Fruit fly (Drosophila melanogaster) whole organism, embryonic: ENCODE results near the gene CG5171.
A peak's percentile ranks its signal among the peaks of the same experiment; 100 is the strongest.

Experiments
- Bteb2 ChIP-seq: fragments of 200-800 bp; sonication (Bioruptor generic); optimal IDR thresholded peaks from 2 replicates; lab custom pipeline; 2016; ENCODE audit warnings: missing biosample characterization, missing genetic modification characterization
- CG11504 ChIP-seq: fragments of 200-800 bp; sonication (Bioruptor generic); optimal IDR thresholded peaks from 3 replicates; lab custom pipeline; 2019; ENCODE audit warnings: missing biosample characterization, mild to moderate bottlenecking, missing genetic modification characterization, moderate library complexity
- CG12299 ChIP-seq: fragments of 200-800 bp; sonication (Bioruptor generic); optimal IDR thresholded peaks from 2 replicates; lab custom pipeline; 2018; ENCODE audit warnings: missing biosample characterization, mild to moderate bottlenecking, missing genetic modification characterization
- CG12942 ChIP-seq: fragments of 200-800 bp; sonication (Bioruptor generic); optimal IDR thresholded peaks from 3 replicates; lab custom pipeline; 2016; ENCODE audit warnings: missing biosample characterization, missing genetic modification characterization
- CG14710 ChIP-seq: fragments of 200-800 bp; sonication (Bioruptor generic); optimal IDR thresholded peaks from 3 replicates; lab custom pipeline; 2019; ENCODE audit warnings: missing biosample characterization, mild to moderate bottlenecking, missing genetic modification characterization, moderate library complexity
- CG15269 ChIP-seq: fragments of 200-800 bp; sonication (Bioruptor generic); optimal IDR thresholded peaks from 2 replicates; lab custom pipeline; 2018; ENCODE audit warnings: missing biosample characterization, mild to moderate bottlenecking, missing genetic modification characterization, moderate library complexity
- CG17385 ChIP-seq: fragments of 200-800 bp; sonication (Bioruptor generic); optimal IDR thresholded peaks from 3 replicates; lab custom pipeline; 2018; ENCODE audit warnings: missing biosample characterization, mild to moderate bottlenecking, missing genetic modification characterization
- CG2678 ChIP-seq: fragments of 200-800 bp; sonication (Bioruptor generic); optimal IDR thresholded peaks from 3 replicates; lab custom pipeline; 2019; ENCODE audit warnings: missing biosample characterization, mild to moderate bottlenecking, missing genetic modification characterization, moderate library complexity
- CG2889 ChIP-seq: fragments of 200-800 bp; sonication (Bioruptor generic); IDR thresholded peaks from 3 replicates; pipeline ENCODE4 v1.3.6; 2022; ENCODE audit warnings: missing biosample characterization, missing genetic modification characterization
- CG4282 ChIP-seq: fragments of 200-800 bp; sonication (Bioruptor generic); optimal IDR thresholded peaks from 2 replicates; lab custom pipeline; 2016; ENCODE audit warnings: missing biosample characterization, missing genetic modification characterization
- CG6254 ChIP-seq: fragments of 200-800 bp; sonication (Bioruptor generic); optimal IDR thresholded peaks from 3 replicates; lab custom pipeline; 2017; ENCODE audit warnings: mild to moderate bottlenecking, missing biosample characterization, missing genetic modification reagents, missing genetic modification characterization
- CG6765 ChIP-seq: fragments of 200-800 bp; sonication (Bioruptor generic); optimal IDR thresholded peaks from 3 replicates; lab custom pipeline; 2017; ENCODE audit warnings: missing biosample characterization, mild to moderate bottlenecking, missing genetic modification characterization
- CG6791 ChIP-seq: fragments of 200-800 bp; sonication (Bioruptor generic); IDR thresholded peaks from 3 replicates; pipeline ENCODE4 v1.3.6; 2022; ENCODE audit warnings: missing biosample characterization, missing genetic modification characterization; ENCODE audit not compliant: partially characterized antibody
- CG7372 ChIP-seq: fragments of 200-800 bp; sonication (Bioruptor generic); IDR thresholded peaks from 2 replicates; pipeline ENCODE4 v1.3.6; 2022; ENCODE audit warnings: missing biosample characterization, missing genetic modification characterization
- CG7928 ChIP-seq: fragments of 200-800 bp; sonication (Bioruptor generic); optimal IDR thresholded peaks from 2 replicates; lab custom pipeline; 2017; ENCODE audit warnings: missing biosample characterization, mild to moderate bottlenecking, missing genetic modification characterization
- CHES-1-like ChIP-seq: fragments of 200-800 bp; sonication (Bioruptor generic); optimal IDR thresholded peaks from 2 replicates; lab custom pipeline; 2016; ENCODE audit warnings: missing biosample characterization, missing genetic modification characterization
- Fer2 ChIP-seq: fragments of 200-800 bp; sonication (Bioruptor generic); optimal IDR thresholded peaks from 2 replicates; lab custom pipeline; 2018; ENCODE audit warnings: missing biosample characterization, mild to moderate bottlenecking, missing genetic modification characterization, moderate library complexity
- H15 ChIP-seq: fragments of 200-800 bp; sonication (Bioruptor generic); IDR thresholded peaks from 3 replicates; pipeline ENCODE4 v1.3.6; 2022; ENCODE audit warnings: missing biosample characterization, missing genetic modification characterization
- HLH54F ChIP-seq: fragments of 200-800 bp; sonication (Bioruptor generic); optimal IDR thresholded peaks from 3 replicates; lab custom pipeline; 2016; ENCODE audit warnings: missing biosample characterization, missing genetic modification characterization
- HLHmδ ChIP-seq: fragments of 200-800 bp; sonication (Bioruptor generic); optimal IDR thresholded peaks from 2 replicates; lab custom pipeline; 2018; ENCODE audit warnings: missing biosample characterization, mild to moderate bottlenecking, missing genetic modification characterization, moderate library complexity
- HmgZ ChIP-seq: fragments of 200-800 bp; sonication (Bioruptor generic); optimal IDR thresholded peaks from 2 replicates; lab custom pipeline; 2018; ENCODE audit warnings: missing biosample characterization, mild to moderate bottlenecking, missing genetic modification characterization
- Hmx ChIP-seq: fragments of 200-800 bp; sonication (Bioruptor generic); optimal IDR thresholded peaks from 2 replicates; lab custom pipeline; 2016; ENCODE audit warnings: missing biosample characterization, missing genetic modification characterization
- Lhr ChIP-seq: fragments of 200-800 bp; sonication (Bioruptor generic); optimal IDR thresholded peaks from 3 replicates; lab custom pipeline; 2017; ENCODE audit warnings: mild to moderate bottlenecking, missing biosample characterization, missing genetic modification reagents, missing genetic modification characterization
- Max ChIP-seq: fragments of 200-800 bp; sonication (Bioruptor generic); optimal IDR thresholded peaks from 2 replicates; lab custom pipeline; 2016; ENCODE audit warnings: missing biosample characterization, mild to moderate bottlenecking, missing genetic modification characterization
- Med ChIP-seq: fragments of 200-800 bp; sonication (Bioruptor generic); peaks from one replicate; lab custom pipeline; 2016; ENCODE audit warnings: missing biosample characterization, missing genetic modification characterization, mild to moderate bottlenecking, inconsistent platforms, moderate library complexity
- Myb ChIP-seq: fragments of 200-800 bp; sonication (Bioruptor generic); optimal IDR thresholded peaks from 2 replicates; lab custom pipeline; 2016; ENCODE audit warnings: missing biosample characterization, missing genetic modification characterization
- Nf-YB ChIP-seq: fragments of 200-800 bp; sonication (Bioruptor generic); optimal IDR thresholded peaks from 3 replicates; lab custom pipeline; 2019; ENCODE audit warnings: missing biosample characterization, mild to moderate bottlenecking, missing genetic modification characterization, moderate library complexity
- Poxn ChIP-seq: fragments of 200-800 bp; sonication (Bioruptor generic); IDR thresholded peaks from 2 replicates; pipeline ENCODE4 v1.3.6; 2022; ENCODE audit warnings: missing biosample characterization, missing genetic modification characterization
- bab2 ChIP-seq: fragments of 200-800 bp; sonication (Bioruptor generic); optimal IDR thresholded peaks from 2 replicates; lab custom pipeline; 2016; ENCODE audit warnings: missing biosample characterization, missing genetic modification characterization
- cg ChIP-seq: fragments of 200-800 bp; sonication (Bioruptor generic); optimal IDR thresholded peaks from 3 replicates; lab custom pipeline; 2019; ENCODE audit warnings: missing biosample characterization, mild to moderate bottlenecking, missing genetic modification characterization, moderate library complexity
- dimm ChIP-seq: fragments of 200-800 bp; sonication (Bioruptor generic); IDR thresholded peaks from 2 replicates; pipeline ENCODE4 v1.3.6; 2022; ENCODE audit warnings: missing biosample characterization, missing genetic modification characterization
- dmrt11E ChIP-seq: fragments of 200-800 bp; sonication (Bioruptor generic); optimal IDR thresholded peaks from 3 replicates; lab custom pipeline; 2018; ENCODE audit warnings: missing biosample characterization, mild to moderate bottlenecking, missing genetic modification characterization, moderate library complexity
- fru ChIP-seq: fragments of >200 bp; optimal IDR thresholded peaks from 2 replicates; lab custom pipeline; 2017
- knrl ChIP-seq: fragments of 200-800 bp; sonication (Bioruptor generic); IDR thresholded peaks from 3 replicates; pipeline ENCODE4 v1.3.6; 2022; ENCODE audit warnings: missing biosample characterization, missing genetic modification characterization; ENCODE audit not compliant: partially characterized antibody
- lbe ChIP-seq: fragments of 200-800 bp; sonication (Bioruptor generic); optimal IDR thresholded peaks from 2 replicates; lab custom pipeline; 2016; ENCODE audit warnings: missing biosample characterization, mild to moderate bottlenecking, missing genetic modification characterization
- otp ChIP-seq: fragments of 200-800 bp; sonication (Bioruptor generic); IDR thresholded peaks from 3 replicates; pipeline ENCODE4, ENCODE4 v1.3.6; 2022; ENCODE audit warnings: missing biosample characterization, missing genetic modification characterization
- phol ChIP-seq: fragments of 200-800 bp; sonication (Bioruptor generic); optimal IDR thresholded peaks from 3 replicates; lab custom pipeline; 2018; ENCODE audit warnings: missing biosample characterization, mild to moderate bottlenecking, missing genetic modification characterization, moderate library complexity
- slp2 ChIP-seq: fragments of 200-800 bp; sonication (Bioruptor generic); optimal IDR thresholded peaks from 2 replicates; lab custom pipeline; 2016; ENCODE audit warnings: missing biosample characterization, missing genetic modification characterization
- sna ChIP-seq: fragments of 200-800 bp; sonication (Bioruptor generic); IDR thresholded peaks from 2 replicates; pipeline ENCODE4 v1.3.6; 2022; ENCODE audit warnings: missing biosample characterization, missing genetic modification characterization; ENCODE audit not compliant: partially characterized antibody
- stc ChIP-seq: fragments of 200-800 bp; sonication (Bioruptor generic); IDR thresholded peaks from 2 replicates; pipeline ENCODE4 v1.3.6; 2022; ENCODE audit warnings: missing biosample characterization, missing genetic modification characterization
- sug ChIP-seq: fragments of 200-800 bp; optimal IDR thresholded peaks from 2 replicates; lab custom pipeline; 2019; ENCODE audit warnings: missing biosample characterization, mild to moderate bottlenecking, missing genetic modification characterization, moderate library complexity
- usp ChIP-seq: fragments of >200 bp; optimal IDR thresholded peaks from 2 replicates; lab custom pipeline; 2017; ENCODE audit warnings: missing biosample characterization, missing genetic modification characterization
- wor ChIP-seq: fragments of 200-800 bp; sonication (Bioruptor generic); IDR thresholded peaks from 2 replicates; pipeline ENCODE4 v1.3.6; 2022; ENCODE audit warnings: missing biosample characterization, missing genetic modification characterization

The CG5171 gene

DNA sequence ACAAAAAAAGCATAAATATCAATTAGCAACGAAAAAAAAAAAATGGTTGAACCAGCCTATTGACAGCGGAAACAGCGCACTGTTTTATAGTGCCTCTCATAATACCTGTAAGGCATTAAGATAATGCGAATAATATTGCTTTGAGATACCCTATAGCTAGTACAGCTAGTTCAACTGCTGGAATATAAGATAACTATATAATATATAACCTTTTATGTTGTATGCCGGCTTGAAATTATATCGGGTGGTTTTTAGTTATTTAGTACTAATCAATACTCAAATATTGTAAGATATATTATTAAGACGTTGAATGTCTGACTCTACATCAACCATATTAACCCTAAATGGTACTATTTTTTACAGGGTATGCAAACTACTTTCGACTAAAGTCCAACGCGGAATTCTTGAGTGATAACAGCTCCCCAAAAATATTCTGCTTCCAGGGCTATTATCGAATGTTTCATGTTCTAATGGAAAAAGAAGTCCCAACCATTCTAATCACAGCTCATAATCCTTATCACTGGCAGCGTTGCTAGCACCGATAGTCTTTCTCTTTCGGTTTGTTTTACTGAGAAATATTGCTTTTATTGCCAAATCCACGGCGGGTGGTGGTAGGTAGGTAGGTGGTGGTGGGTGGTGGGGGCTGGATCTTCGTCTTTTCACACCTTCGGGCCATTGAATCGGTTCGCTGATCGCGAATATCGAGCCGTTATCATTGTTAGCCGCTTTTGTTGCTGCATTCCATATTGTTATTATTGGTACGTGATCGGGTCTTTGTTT, 33.0 kb downstream of the CG5171 start (continued):
- no peak for TF ChIP-seq Myb
- TF ChIP-seq Max (GFP tag; lab: Kevin White, UChicago): no peak
- peak; percentile 73 for TF ChIP-seq sug
- TF ChIP-seq stc (GFP tag; lab: Robert Waterston, UW): peak; percentile 53
- no peak for TF ChIP-seq lbe (GFP tag; lab: Kevin White, UChicago)
- TF ChIP-seq H15 (GFP tag; lab: Robert Waterston, UW): peak; percentile 51; the same call in 2 of the 3 replicates
- peak; percentile 91 for TF ChIP-seq Med
- peak; percentile 62 for TF ChIP-seq HLH54F (GFP tag; lab: Kevin White, UChicago)
- no peak for TF ChIP-seq knrl (GFP tag; lab: Robert Waterston, UW)
- TF ChIP-seq HmgZ (tag; lab: Kevin White, UChicago): peak; percentile 83
- TF ChIP-seq CG7928 (GFP tag; lab: Kevin White, UChicago): peak; percentile 12
- TF ChIP-seq CG12299 (tag; lab: Kevin White, UChicago): peak; percentile 85
- TF ChIP-seq CG6791 (GFP tag; lab: Robert Waterston, UW): no peak
- TF ChIP-seq CG17385: peak; percentile 79
- peak; percentile 40 for TF ChIP-seq phol
- peak; percentile 73; the same call in 2 of the 3 replicates for TF ChIP-seq CG2889 (GFP tag; lab: Robert Waterston, UW)
- peak; percentile 59 for TF ChIP-seq wor
- no peak for TF ChIP-seq cg (GFP tag; lab: Kevin White, UChicago)
- TF ChIP-seq Hmx (GFP tag; lab: Kevin White, UChicago): no peak
- peak; percentile 44; the same call in 1 of the 3 replicates for TF ChIP-seq otp
- peak; percentile 83 for TF ChIP-seq Poxn (GFP tag; lab: Robert Waterston, UW)
- no peak for TF ChIP-seq fru (lab: Kevin White, UChicago)
- TF ChIP-seq Fer2 (tag; lab: Kevin White, UChicago): peak; percentile 23
- TF ChIP-seq slp2 (GFP tag; lab: Kevin White, UChicago): no peak
- no peak for TF ChIP-seq sna
- TF ChIP-seq Nf-YB (GFP tag; lab: Kevin White, UChicago): peak; percentile 37
- no peak for TF ChIP-seq HLHmδ (GFP tag; lab: Kevin White, UChicago)
- peak; percentile 82 for TF ChIP-seq CG7372
- TF ChIP-seq usp: no peak
- no peak for TF ChIP-seq CG12942
- TF ChIP-seq bab2 (GFP tag; lab: Kevin White, UChicago): peak; percentile 53
- TF ChIP-seq CG2678 (tag; lab: Kevin White, UChicago): peak; percentile 85
- peak; percentile 14 for TF ChIP-seq CG6765 (GFP tag; lab: Kevin White, UChicago)
- TF ChIP-seq CG11504 (tag; lab: Kevin White, UChicago): peak; percentile 90
- TF ChIP-seq CHES-1-like (GFP tag; lab: Kevin White, UChicago): no peak
- no peak for TF ChIP-seq dimm (GFP tag; lab: Robert Waterston, UW)
- peak; percentile 7 for TF ChIP-seq dmrt11E (tag; lab: Kevin White, UChicago)
- peak; percentile 90 for TF ChIP-seq CG15269 (tag; lab: Kevin White, UChicago)
- TF ChIP-seq Lhr: no peak
- TF ChIP-seq CG4282 (GFP tag; lab: Kevin White, UChicago): no peak
- TF ChIP-seq Bteb2 (GFP tag; lab: Kevin White, UChicago): peak; percentile 10
- no peak for TF ChIP-seq CG6254 (GFP tag; lab: Kevin White, UChicago)
- no peak for TF ChIP-seq CG14710
- TF ChIP-seq, all 482 proteins: peak for 263
